Worm (Caenorhabditis elegans) whole organism, L1 larva: ENCODE data around the gene fkb-1.

Experiments
- C04F5.9 ChIP-seq: sonication (generic microtip); optimal IDR thresholded peaks from 2 replicates; lab custom pipeline; 2016; ENCODE audit warnings: missing genetic modification characterization, missing compliant biosample characterization
- C16A3.4 ChIP-seq: fragments of 150-350 bp; optimal IDR thresholded peaks from 2 replicates; lab custom pipeline; 2014; ENCODE audit warnings: missing biosample characterization, missing genetic modification characterization
- C34B4.2 ChIP-seq: sonication (generic microtip); optimal IDR thresholded peaks from 2 replicates; lab custom pipeline; 2017; ENCODE audit warnings: mild to moderate bottlenecking, missing genetic modification characterization, missing compliant biosample characterization
- Y116A8C.19 ChIP-seq: sonication (generic microtip); optimal IDR thresholded peaks from 2 replicates; lab custom pipeline; 2016; ENCODE audit warnings: missing compliant biosample characterization, missing genetic modification characterization, borderline replicate concordance
- ama-1 ChIP-seq: fragments of 150-350 bp; optimal IDR thresholded peaks from 2 replicates; lab custom pipeline; 2014
- blmp-1 ChIP-seq: fragments of 150-350 bp; optimal IDR thresholded peaks from 2 replicates; lab custom pipeline; 2014; ENCODE audit warnings: missing biosample characterization, missing genetic modification characterization
- ceh-63 ChIP-seq: fragments of 200-800 bp; sonication (Bioruptor generic); optimal IDR thresholded peaks from 2 replicates; lab custom pipeline; 2018; ENCODE audit warnings: mild to moderate bottlenecking, missing genetic modification characterization, missing compliant biosample characterization
- ceh-88 ChIP-seq: fragments of 200-800 bp; sonication (Bioruptor generic); IDR thresholded peaks from 2 replicates; pipeline ENCODE4 v1.3.6; 2022; ENCODE audit warnings: missing genetic modification characterization, missing compliant biosample characterization
- ceh-90 ChIP-seq: sonication (generic microtip); optimal IDR thresholded peaks from 2 replicates; lab custom pipeline; 2016; ENCODE audit warnings: missing genetic modification characterization, missing compliant biosample characterization
- ces-1 ChIP-seq: fragments of 150-350 bp; optimal IDR thresholded peaks from 2 replicates; lab custom pipeline; 2014; ENCODE audit warnings: missing biosample characterization, missing genetic modification reagents, missing genetic modification characterization
- efl-1 ChIP-seq, 4 experiments: fragments of 150-350 bp; optimal IDR thresholded peaks in 3 of 4; peaks in 1 of 4; 1 replicate in 1 of 4; 2 replicates in 3 of 4; lab custom pipeline; 2014; ENCODE audit warnings: missing biosample characterization in 2 of 4, missing genetic modification characterization in 2 of 4, missing genetic modification reagents in 2 of 4
- efl-3 ChIP-seq: fragments of 200-800 bp; sonication (Bioruptor generic); optimal IDR thresholded peaks from 2 replicates; lab custom pipeline; 2018; ENCODE audit warnings: mild to moderate bottlenecking, missing genetic modification characterization, missing compliant biosample characterization
- egl-27 ChIP-seq, 2 experiments: fragments of 150-350 bp in 1 of 2; sonication (generic microtip); optimal IDR thresholded peaks; 3 replicates each; lab custom pipeline; 2017 to 2018; ENCODE audit warnings: missing biosample characterization in 2 of 2, missing genetic modification characterization in 2 of 2, missing genetic modification reagents in 2 of 2
- elt-2 ChIP-seq: sonication (generic microtip); optimal IDR thresholded peaks from 2 replicates; lab custom pipeline; 2016; ENCODE audit warnings: missing genetic modification characterization, mild to moderate bottlenecking, inconsistent platforms, missing compliant biosample characterization, missing genetic modification reagents
- elt-3 ChIP-seq, 6 experiments: fragments of 150-350 bp in 1 of 6; sonication (generic microtip); optimal IDR thresholded peaks; 2 replicates each; lab custom pipeline; 2017 to 2018; ENCODE audit warnings: missing biosample characterization in 6 of 6, missing genetic modification characterization in 6 of 6, inconsistent platforms in 1 of 6
- fkh-8 ChIP-seq: sonication (generic microtip); optimal IDR thresholded peaks from 2 replicates; lab custom pipeline; 2016; ENCODE audit warnings: mild to moderate bottlenecking, missing genetic modification characterization, missing compliant biosample characterization
- fos-1 ChIP-seq: fragments of 150-350 bp; optimal IDR thresholded peaks from 2 replicates; lab custom pipeline; 2014; ENCODE audit warnings: missing biosample characterization, missing genetic modification characterization
- hlh-4 ChIP-seq: sonication (generic microtip); optimal IDR thresholded peaks from 2 replicates; lab custom pipeline; 2016; ENCODE audit warnings: mild to moderate bottlenecking, missing genetic modification characterization, missing compliant biosample characterization
- irx-1 ChIP-seq: sonication (generic microtip); optimal IDR thresholded peaks from 2 replicates; lab custom pipeline; 2016; ENCODE audit warnings: missing genetic modification characterization, missing compliant biosample characterization
- jun-1 ChIP-seq: fragments of 150-350 bp; optimal IDR thresholded peaks from 2 replicates; lab custom pipeline; 2014; ENCODE audit warnings: missing biosample characterization, missing genetic modification reagents, missing genetic modification characterization
- lin-14 ChIP-seq: fragments of 200-800 bp; sonication (Bioruptor generic); optimal IDR thresholded peaks from 2 replicates; lab custom pipeline; 2018; ENCODE audit warnings: mild to moderate bottlenecking, missing genetic modification characterization, moderate library complexity, missing compliant biosample characterization
- lin-15B ChIP-seq: fragments of 150-350 bp; sonication (generic microtip); optimal IDR thresholded peaks from 3 replicates; lab custom pipeline; 2014; ENCODE audit warnings: missing biosample characterization, missing genetic modification characterization
- lsy-2 ChIP-seq, 2 experiments: fragments of 150-350 bp; optimal IDR thresholded peaks; 2 replicates each; lab custom pipeline; 2014; ENCODE audit warnings: missing biosample characterization in 2 of 2, missing genetic modification characterization in 2 of 2
- mdl-1 ChIP-seq, 2 experiments: fragments of 150-350 bp; optimal IDR thresholded peaks; 2 replicates each; lab custom pipeline; 2014 to 2017; ENCODE audit warnings: missing biosample characterization in 2 of 2, missing genetic modification characterization in 2 of 2, inconsistent platforms in 1 of 2
- mef-2 ChIP-seq: fragments of 150-350 bp; optimal IDR thresholded peaks from 2 replicates; lab custom pipeline; 2014; ENCODE audit warnings: missing biosample characterization, missing genetic modification characterization
- mep-1 ChIP-seq: fragments of 150-350 bp; optimal IDR thresholded peaks from 2 replicates; lab custom pipeline; 2014; ENCODE audit warnings: missing biosample characterization, missing genetic modification characterization
- nhr-12 ChIP-seq: sonication (generic microtip); optimal IDR thresholded peaks from 2 replicates; lab custom pipeline; 2017; ENCODE audit warnings: missing biosample characterization, missing genetic modification characterization
- nhr-20 ChIP-seq: sonication (generic microtip); optimal IDR thresholded peaks from 2 replicates; lab custom pipeline; 2016; ENCODE audit warnings: mild to moderate bottlenecking, missing genetic modification characterization, missing compliant biosample characterization
- nhr-237 ChIP-seq: fragments of 150-350 bp; optimal IDR thresholded peaks from 2 replicates; lab custom pipeline; 2014; ENCODE audit warnings: missing biosample characterization, missing genetic modification characterization
- nhr-47 ChIP-seq: sonication (generic microtip); optimal IDR thresholded peaks from 2 replicates; lab custom pipeline; 2016; ENCODE audit warnings: mild to moderate bottlenecking, missing genetic modification characterization, moderate library complexity, missing compliant biosample characterization
- nhr-76 ChIP-seq: sonication (generic microtip); optimal IDR thresholded peaks from 2 replicates; lab custom pipeline; 2017; ENCODE audit warnings: missing biosample characterization, missing genetic modification characterization
- nhr-85 ChIP-seq: sonication (generic microtip); peaks from one replicate; lab custom pipeline; 2016; ENCODE audit warnings: missing genetic modification characterization, inconsistent platforms, missing compliant biosample characterization
- pag-3 ChIP-seq: sonication (generic microtip); optimal IDR thresholded peaks from 2 replicates; lab custom pipeline; 2017; ENCODE audit warnings: missing genetic modification characterization, mild to moderate bottlenecking, missing compliant biosample characterization, antibody characterized with exemption, borderline replicate concordance; ENCODE audit not compliant: insufficient read depth
- pax-3 ChIP-seq: fragments of 200-800 bp; sonication (Bioruptor generic); optimal IDR thresholded peaks from 2 replicates; lab custom pipeline; 2018; ENCODE audit warnings: mild to moderate bottlenecking, missing genetic modification characterization, moderate library complexity, missing compliant biosample characterization
- rnt-1 ChIP-seq: sonication (generic microtip); optimal IDR thresholded peaks from 2 replicates; lab custom pipeline; 2016; ENCODE audit warnings: mild to moderate bottlenecking, missing genetic modification characterization, moderate library complexity, missing compliant biosample characterization
- snpc-4 ChIP-seq: fragments of 150-350 bp; optimal IDR thresholded peaks from 2 replicates; lab custom pipeline; 2014; ENCODE audit warnings: missing biosample characterization, missing genetic modification characterization
- snu-23 ChIP-seq: sonication (generic microtip); optimal IDR thresholded peaks from 2 replicates; lab custom pipeline; 2016; ENCODE audit warnings: missing genetic modification characterization, missing compliant biosample characterization
- sox-4 ChIP-seq: sonication (generic microtip); optimal IDR thresholded peaks from 2 replicates; lab custom pipeline; 2016; ENCODE audit warnings: missing genetic modification characterization, missing compliant biosample characterization
- sptf-1 ChIP-seq: fragments of 150-350 bp; optimal IDR thresholded peaks from 2 replicates; lab custom pipeline; 2014; ENCODE audit warnings: missing biosample characterization, missing genetic modification characterization
- sup-37 ChIP-seq: fragments of 200-800 bp; sonication (Bioruptor generic); optimal IDR thresholded peaks from 2 replicates; lab custom pipeline; 2018; ENCODE audit warnings: mild to moderate bottlenecking, missing genetic modification characterization, missing compliant biosample characterization
- swsn-7 ChIP-seq: sonication (generic microtip); optimal IDR thresholded peaks from 2 replicates; lab custom pipeline; 2016; ENCODE audit warnings: missing genetic modification characterization, missing compliant biosample characterization
- unc-62 ChIP-seq: fragments of 150-350 bp; optimal IDR thresholded peaks from 2 replicates; lab custom pipeline; 2014; ENCODE audit warnings: missing biosample characterization, missing genetic modification reagents, missing genetic modification characterization
- unc-86 ChIP-seq: sonication (generic microtip); optimal IDR thresholded peaks from 2 replicates; lab custom pipeline; 2016; ENCODE audit warnings: missing genetic modification characterization, missing compliant biosample characterization
- vab-15 ChIP-seq: sonication (generic microtip); optimal IDR thresholded peaks from 2 replicates; lab custom pipeline; 2017; ENCODE audit warnings: missing genotype, mild to moderate bottlenecking, missing genetic modification characterization, missing compliant biosample characterization
- xbp-1 ChIP-seq: sonication (generic microtip); optimal IDR thresholded peaks from 2 replicates; lab custom pipeline; 2016; ENCODE audit warnings: missing genetic modification characterization, missing compliant biosample characterization
- ztf-11 ChIP-seq, 2 experiments: sonication (generic microtip); optimal IDR thresholded peaks; 2 replicates each; lab custom pipeline; 2016 to 2017; ENCODE audit warnings: missing genetic modification characterization in 2 of 2, missing biosample characterization in 1 of 2, missing compliant biosample characterization in 1 of 2
- ztf-4 ChIP-seq: fragments of 150-350 bp; optimal IDR thresholded peaks from 2 replicates; lab custom pipeline; 2014; ENCODE audit warnings: missing biosample characterization, missing genetic modification characterization

fkb-1 gene

ce11 chrIV:11027560-11027959, 8.8 kb upstream of the fkb-1 start (continued):
- TF ChIP-seq efl-1 (optimal IDR thresholded peaks at IDR 0.05; lab: Kevin White, UChicago) (peak; percentile 62 to 66), efl-1 (GFP tag; optimal IDR thresholded peaks at IDR 0.05 in 1 of 2; lab: Kevin White, UChicago) (peak; percentile 15 to 91), unc-62 (GFP tag; lab: Kevin White, UChicago) (no peak), elt-3 (tag; optimal IDR thresholded peaks at IDR 0.05; lab: Kevin White, UChicago) (peak in 5 of 6 experiments; percentile 19 to 85 (median 65)), ama-1 (peak; percentile 65), sptf-1 (tag; lab: Kevin White, UChicago) (no peak), blmp-1 (peak; percentile 77), hlh-4 (tag; lab: Kevin White, UChicago) (no peak), snpc-4 (tag; lab: Kevin White, UChicago) (peak; percentile 10), pag-3 (tag; lab: Kevin White, UChicago) (peak; percentile 91), fkh-8 (tag; lab: Kevin White, UChicago) (peak; percentile 68), egl-27 (tag; optimal IDR thresholded peaks at IDR 0.05; lab: Kevin White, UChicago) (peak; percentile 46 to 69), nhr-12 (tag; lab: Kevin White, UChicago) (no peak), snu-23 (GFP tag; lab: Kevin White, UChicago) (peak; percentile 96), xbp-1 (peak; percentile 82), fos-1 (tag; lab: Kevin White, UChicago) (peak; percentile 66), efl-3 (GFP tag; lab: Kevin White, UChicago) (no peak), ceh-90 (tag; lab: Kevin White, UChicago) (no peak), Y116A8C.19 (tag; lab: Kevin White, UChicago) (no peak), ztf-4 (tag; lab: Kevin White, UChicago) (peak; percentile 92), nhr-47 (peak; percentile 82), sup-37 (GFP tag; lab: Kevin White, UChicago) (no peak), ceh-88 (peak; percentile 56), C16A3.4 (tag; lab: Kevin White, UChicago) (peak; percentile 69), vab-15 (no peak), irx-1 (tag; lab: Kevin White, UChicago) (peak; percentile 23), ceh-63 (GFP tag; lab: Kevin White, UChicago) (no peak), sox-4 (tag; lab: Kevin White, UChicago) (no peak), nhr-20 (tag; lab: Kevin White, UChicago) (peak; percentile 92), lsy-2 (tag; optimal IDR thresholded peaks at IDR 0.05; lab: Kevin White, UChicago) (peak; percentile 78 to 81), swsn-7 (peak; percentile 90), mef-2 (peak; percentile 54), unc-86 (tag; lab: Kevin White, UChicago) (peak; percentile 72), C34B4.2 (tag; lab: Kevin White, UChicago) (no peak), rnt-1 (tag; lab: Kevin White, UChicago) (peak; percentile 77), nhr-237 (tag; lab: Kevin White, UChicago) (peak; percentile 73), ces-1 (GFP tag; lab: Kevin White, UChicago) (no peak), mdl-1 (tag; optimal IDR thresholded peaks at IDR 0.05; lab: Kevin White, UChicago) (peak in 1 of 2 experiments; percentile 72), nhr-85 (tag; lab: Kevin White, UChicago) (peak; percentile 90), jun-1 (peak; percentile 70), pax-3 (tag; lab: Kevin White, UChicago) (no peak), C04F5.9 (tag; lab: Kevin White, UChicago) (no peak), ztf-11 (tag; optimal IDR thresholded peaks at IDR 0.05; lab: Kevin White, UChicago) (peak in 1 of 2 experiments; percentile 73), elt-2 (tag; lab: Kevin White, UChicago) (peak; percentile 9), lin-14 (GFP tag; lab: Kevin White, UChicago) (peak; percentile 95), mep-1 (tag; lab: Kevin White, UChicago) (peak; percentile 92), lin-15B (tag; lab: Kevin White, UChicago) (no peak), nhr-76 (tag; lab: Kevin White, UChicago) (no peak)
